Fruit fly (Drosophila melanogaster) whole organism, wandering third instar larva: Measurements from ENCODE around the gene CG14221.

ENCODE experiments used
- CG32264 ChIP-seq: fragments of 200-800 bp; sonication (Bioruptor generic); optimal IDR thresholded peaks from 2 replicates; lab custom pipeline; 2016; ENCODE audit warnings: missing biosample characterization, missing genetic modification characterization
- GATAd ChIP-seq: sonication (Bioruptor generic); optimal IDR thresholded peaks from 2 replicates; lab custom pipeline; 2016; ENCODE audit warnings: missing biosample characterization, missing genetic modification characterization
- OdsH ChIP-seq: fragments of 200-800 bp; sonication (Bioruptor generic); optimal IDR thresholded peaks from 2 replicates; lab custom pipeline; 2016; ENCODE audit warnings: missing biosample characterization, mild to moderate bottlenecking, missing genetic modification characterization
- Sp1 ChIP-seq: fragments of 200-800 bp; sonication (Bioruptor generic); optimal IDR thresholded peaks from 3 replicates; lab custom pipeline; 2019; ENCODE audit warnings: missing biosample characterization, mild to moderate bottlenecking, missing genetic modification characterization, moderate library complexity
- Vsx2 ChIP-seq: fragments of 200-300, 225-300 bp; sonication (Bioruptor generic); optimal IDR thresholded peaks from 2 replicates; lab custom pipeline; 2018; ENCODE audit warnings: missing biosample characterization, missing genetic modification characterization; ENCODE audit not compliant: partially characterized antibody
- dmrt93B ChIP-seq: fragments of 200-800 bp; sonication (Bioruptor generic); optimal IDR thresholded peaks from 2 replicates; lab custom pipeline; 2018; ENCODE audit warnings: missing biosample characterization, mild to moderate bottlenecking, missing genetic modification characterization
- fru ChIP-seq: fragments of 200-800 bp; sonication (Bioruptor generic); optimal IDR thresholded peaks from 3 replicates; lab custom pipeline; 2016; ENCODE audit warnings: missing biosample characterization, mild to moderate bottlenecking, missing genetic modification characterization
- pan ChIP-seq: fragments of >200 bp; optimal IDR thresholded peaks from 2 replicates; lab custom pipeline; 2017
- usp ChIP-seq: fragments of >200 bp; optimal IDR thresholded peaks from 2 replicates; lab custom pipeline; 2017; ENCODE audit warnings: missing biosample characterization, missing genetic modification characterization

dm6 chrX:19663859-19664728 is 43.0 kb upstream of the CG14221 start, which contains the start of the genes CG14223 and Ssu72:
- no peak for TF ChIP-seq fru
- TF ChIP-seq pan: no peak
- no peak for TF ChIP-seq Vsx2 (GFP tag; lab: Kevin White, UChicago)
- TF ChIP-seq GATAd (GFP tag; lab: Kevin White, UChicago): no peak
- no peak for TF ChIP-seq usp (GFP tag; lab: Kevin White, UChicago)
- TF ChIP-seq Sp1 (GFP tag; lab: Kevin White, UChicago): no peak
- no peak for TF ChIP-seq OdsH (GFP tag; lab: Kevin White, UChicago)
- TF ChIP-seq dmrt93B: no peak
- no peak for TF ChIP-seq CG32264 (GFP tag; lab: Kevin White, UChicago)
